Fruit fly (Drosophila melanogaster): ENCODE results near the gene CG18789.
"Not testable (repeated sequence)": the region's sequence is repeated elsewhere in the genome, so short reads cannot be mapped to it uniquely, and the experiment has no call there.

Gene CG18789

DNA sequence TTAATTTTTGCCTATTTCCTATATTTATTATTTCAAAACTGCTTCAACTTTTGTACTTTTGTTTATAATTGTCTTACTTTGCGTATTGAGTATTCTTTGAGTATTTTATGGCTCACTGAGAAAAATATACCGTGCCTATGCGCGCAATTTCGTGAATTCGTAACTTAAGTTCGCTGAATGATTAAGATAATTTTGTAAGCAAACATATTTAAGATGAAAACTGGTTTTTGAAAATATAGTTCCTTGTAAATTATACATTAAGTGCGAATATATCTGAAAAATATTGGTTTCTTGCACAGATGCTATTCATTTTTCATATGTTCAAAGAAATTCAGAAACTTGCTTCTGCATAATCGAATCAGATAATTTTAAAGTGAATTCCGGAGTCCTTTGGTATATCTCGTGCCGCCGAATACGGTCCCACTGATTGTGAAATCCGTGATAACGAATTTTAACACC lies at the start of gene CG18789, which contains the start of gene Qtzl:
Gene CG18789, minus strand, starts transcription at position 101 of the 459 bp plus-strand sequence.
Gene Qtzl, plus strand, starts transcription at position 409 of the 459 bp plus-strand sequence.
- not testable (repeated sequence) for TF ChIP-seq dac, CG10631, salr (GFP tag; optimal IDR thresholded peaks at IDR 0.05)

DNA sequence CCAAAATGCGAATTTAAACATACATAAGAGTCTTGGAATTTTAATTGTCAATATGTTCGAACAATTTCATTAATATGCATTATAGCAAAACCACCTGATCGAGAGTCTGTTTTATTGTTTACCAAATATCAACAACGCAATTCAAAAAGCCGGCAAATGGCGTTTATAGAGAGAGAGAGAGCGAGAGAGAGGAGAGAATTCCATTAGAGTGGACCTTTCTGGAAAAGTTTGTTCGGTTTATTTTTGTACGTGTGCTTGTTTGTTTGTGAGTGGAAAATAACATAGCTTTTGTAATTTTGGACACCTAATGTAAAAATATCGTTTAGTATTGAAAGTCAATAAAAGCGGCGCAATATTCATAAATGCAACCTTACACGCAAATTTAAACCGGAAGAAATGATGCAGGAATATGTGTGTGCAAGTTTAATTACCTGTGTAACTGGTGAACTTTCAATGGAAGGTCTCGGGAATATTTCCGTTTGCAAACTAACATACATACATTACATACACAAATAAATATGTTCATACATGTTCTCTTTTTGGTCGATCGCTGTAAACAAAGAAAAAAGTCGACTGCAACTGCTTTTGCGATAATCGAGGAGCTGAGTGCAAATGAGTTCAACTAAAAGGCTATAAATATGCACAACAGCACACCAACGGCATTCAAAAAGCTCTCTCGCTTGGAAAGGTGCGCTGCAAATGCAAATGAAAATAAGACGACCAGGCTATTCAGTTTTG lies 49.5 kb upstream of the CG18789 start, which contains the start of gene CG6785:
Gene CG6785, minus strand, starts transcription at position 588 of the 738 bp plus-strand sequence.
- TF ChIP-seq CG15336 (GFP tag; IDR thresholded peaks at IDR 0.05): peak; percentile 93
- no peak for TF ChIP-seq Hr38 (GFP tag; optimal IDR thresholded peaks at IDR 0.05)
- peak; percentile 77 for TF ChIP-seq CG6163 (GFP tag; IDR thresholded peaks at IDR 0.05)
- peak; percentile 67 for TF ChIP-seq Ets96B (tag; optimal IDR thresholded peaks at IDR 0.05)
- peak; percentile 26 for TF ChIP-seq Blimp-1 (GFP tag; optimal IDR thresholded peaks at IDR 0.05)
- TF ChIP-seq Smox (GFP tag; optimal IDR thresholded peaks at IDR 0.05): no peak
- peak; percentile 81 for TF ChIP-seq CG34406 (GFP tag; optimal IDR thresholded peaks at IDR 0.05)
- peak; percentile 70 for TF ChIP-seq Hr39 (GFP tag; optimal IDR thresholded peaks at IDR 0.05)
- peak; percentile 88 for TF ChIP-seq Sox102F (GFP tag; optimal IDR thresholded peaks at IDR 0.05)
- peak; percentile 86 for TF ChIP-seq vri (GFP tag; optimal IDR thresholded peaks at IDR 0.05)
- TF ChIP-seq CG6792 (GFP tag; optimal IDR thresholded peaks at IDR 0.05): peak; percentile 92
- peak; percentile 47 for TF ChIP-seq dsx (GFP tag; optimal IDR thresholded peaks at IDR 0.05; ENCODE audit: poor library complexity, severe bottlenecking)
- peak; percentile 67 to 83 for TF ChIP-seq ss (GFP tag; optimal IDR thresholded peaks at IDR 0.05)
- peak; percentile 63 for TF ChIP-seq cyc (GFP tag; optimal IDR thresholded peaks at IDR 0.05)
- peak; percentile 26 for TF ChIP-seq fd85E (GFP tag; optimal IDR thresholded peaks at IDR 0.05)
- peak; percentile 80 for TF ChIP-seq acj6 (GFP tag; optimal IDR thresholded peaks at IDR 0.05)
- peak; percentile 89 for TF ChIP-seq CG8632 (GFP tag; optimal IDR thresholded peaks at IDR 0.05)
- peak; percentile 81 for TF ChIP-seq achi (GFP tag; optimal IDR thresholded peaks at IDR 0.05)
- peak; percentile 79 for TF ChIP-seq CG6854 (GFP tag; optimal IDR thresholded peaks at IDR 0.05)
- peak; percentile 58 for TF ChIP-seq fd59A (GFP tag; optimal IDR thresholded peaks at IDR 0.05)
- peak; percentile 86 for TF ChIP-seq Met (GFP tag; optimal IDR thresholded peaks at IDR 0.05)
- TF ChIP-seq Gug (GFP tag; IDR thresholded peaks at IDR 0.05): peak; percentile 62
- peak; percentile 46 for TF ChIP-seq CG9139 (GFP tag; optimal IDR thresholded peaks at IDR 0.05)
- TF ChIP-seq eg (GFP tag; IDR thresholded peaks at IDR 0.05): peak; percentile 87; the same call in 2 of the 3 replicates
- TF ChIP-seq topi (GFP tag; optimal IDR thresholded peaks at IDR 0.05): peak; percentile 79
- peak; percentile 80 for TF ChIP-seq CG32006 (GFP tag; optimal IDR thresholded peaks at IDR 0.05)
- peak; percentile 74 for TF ChIP-seq lz (GFP tag; optimal IDR thresholded peaks at IDR 0.05)
- peak; percentile 73 for TF ChIP-seq CG6808 (GFP tag; optimal IDR thresholded peaks at IDR 0.05)
- TF ChIP-seq CG4318 (GFP tag; optimal IDR thresholded peaks at IDR 0.05): no peak
- TF ChIP-seq salr (GFP tag; optimal IDR thresholded peaks at IDR 0.05): peak; percentile 58 to 59
- peak; percentile 86 for TF ChIP-seq CG16779 (tag; optimal IDR thresholded peaks at IDR 0.05)
- peak; percentile 96 for TF ChIP-seq Eip78C (GFP tag)
- peak; percentile 64 for TF ChIP-seq CG8319 (GFP tag; optimal IDR thresholded peaks at IDR 0.05)
- TF ChIP-seq OdsH (GFP tag; optimal IDR thresholded peaks at IDR 0.05): peak; percentile 81
- TF ChIP-seq Eip75B (GFP tag; optimal IDR thresholded peaks at IDR 0.05): peak; percentile 83
- peak; percentile 88 for TF ChIP-seq CG6276 (GFP tag; optimal IDR thresholded peaks at IDR 0.05)
- TF ChIP-seq Ets21C (GFP tag; optimal IDR thresholded peaks at IDR 0.05): peak; percentile 51
- peak; percentile 83 for TF ChIP-seq CG7368 (GFP tag; optimal IDR thresholded peaks at IDR 0.05)
- peak; percentile 91; the same call in 2 of the 3 replicates for TF ChIP-seq CG8119 (GFP tag; IDR thresholded peaks at IDR 0.05)
- TF ChIP-seq Sox15 (GFP tag; optimal IDR thresholded peaks at IDR 0.05): peak; percentile 37
- TF ChIP-seq CG10669 (GFP tag; optimal IDR thresholded peaks at IDR 0.05): peak; percentile 76
- no peak for TF ChIP-seq CG3919 (GFP tag; optimal IDR thresholded peaks at IDR 0.05)
- peak; percentile 79 for TF ChIP-seq Hr4 (GFP tag; optimal IDR thresholded peaks at IDR 0.05)
- peak; percentile 69 for TF ChIP-seq CG10631 (GFP tag; optimal IDR thresholded peaks at IDR 0.05)
- TF ChIP-seq CG31627 (GFP tag; optimal IDR thresholded peaks at IDR 0.05): peak; percentile 71
- TF ChIP-seq spab (GFP tag; optimal IDR thresholded peaks at IDR 0.05): peak; percentile 60

Measured in whole organism, prepupa.